Worm (Caenorhabditis elegans) whole organism, young adult: ENCODE measurements around the gene cgef-1.
"Not testable (repeated sequence)": the region's sequence is repeated elsewhere in the genome, so short reads cannot be mapped to it uniquely, and the experiment has no call there.

ENCODE experiments used
- B0261.1 ChIP-seq: sonication (generic microtip); optimal IDR thresholded peaks from 2 replicates; lab custom pipeline; 2016; ENCODE audit warnings: mild to moderate bottlenecking, missing genetic modification characterization, moderate library complexity, missing compliant biosample characterization
- D2030.7 ChIP-seq: fragments of 200-800 bp; sonication (Bioruptor generic); IDR thresholded peaks from 2 replicates; pipeline ENCODE4 v1.3.6; 2022; ENCODE audit warnings: missing genetic modification reagents, missing genetic modification characterization, missing compliant biosample characterization
- F23B12.7 ChIP-seq: sonication (generic microtip); optimal IDR thresholded peaks from 2 replicates; lab custom pipeline; 2017; ENCODE audit warnings: missing genetic modification characterization, mild to moderate bottlenecking, missing compliant biosample characterization, antibody characterized with exemption, moderate library complexity; ENCODE audit not compliant: insufficient read depth
- F49E8.2 ChIP-seq: sonication (generic microtip); optimal IDR thresholded peaks from 3 replicates; lab custom pipeline; 2017; ENCODE audit warnings: missing genetic modification characterization, mild to moderate bottlenecking, missing compliant biosample characterization, antibody characterized with exemption, moderate library complexity; ENCODE audit not compliant: insufficient read depth
- F57C9.4 ChIP-seq: sonication (generic microtip); optimal IDR thresholded peaks from 2 replicates; lab custom pipeline; 2017; ENCODE audit warnings: mild to moderate bottlenecking, missing genetic modification characterization, missing compliant biosample characterization
- Y53G8AR.9 ChIP-seq: fragments of 200-800 bp; sonication (Bioruptor generic); conservative IDR thresholded peaks from 2 replicates; pipeline ENCODE4 v1.3.6; 2022; ENCODE audit warnings: missing genetic modification reagents, missing genetic modification characterization, missing compliant biosample characterization
- Y56A3A.18 ChIP-seq: fragments of 200-800 bp; sonication (Bioruptor generic); IDR thresholded peaks from 2 replicates; pipeline ENCODE4 v1.3.6; 2022; ENCODE audit warnings: missing genetic modification reagents, missing genetic modification characterization, missing compliant biosample characterization
- athp-1 ChIP-seq: sonication (generic microtip); optimal IDR thresholded peaks from 2 replicates; lab custom pipeline; 2017; ENCODE audit warnings: mild to moderate bottlenecking, missing genetic modification characterization, missing compliant biosample characterization
- cebp-1 ChIP-seq, 2 experiments: fragments of 200-800 bp in 1 of 2; sonication (Bioruptor generic) in 1 of 2; sonication (generic microtip) in 1 of 2; IDR thresholded peaks in 1 of 2; optimal IDR thresholded peaks in 1 of 2; 2 replicates each; pipeline versions ENCODE4 v1.3.6 to Lab custom; 2017 to 2022; ENCODE audit warnings: missing compliant biosample characterization in 2 of 2, missing genetic modification characterization in 2 of 2, mild to moderate bottlenecking in 1 of 2, missing genetic modification reagents in 1 of 2, moderate library complexity in 1 of 2
- cebp-2 ChIP-seq: fragments of 200-800 bp; sonication (Bioruptor generic); IDR thresholded peaks from 2 replicates; pipeline ENCODE4 v1.3.6; 2022; ENCODE audit warnings: missing genetic modification characterization, missing compliant biosample characterization
- ceh-40 ChIP-seq: fragments of 200-800 bp; sonication (Bioruptor generic); IDR thresholded peaks from 2 replicates; pipeline ENCODE4 v1.3.6; 2022; ENCODE audit warnings: missing genetic modification characterization, missing compliant biosample characterization
- ceh-58 ChIP-seq: fragments of 200-800 bp; sonication (Bioruptor generic); IDR thresholded peaks from 2 replicates; pipeline ENCODE4 v1.3.6; 2022; ENCODE audit warnings: missing genetic modification characterization, missing compliant biosample characterization
- die-1 ChIP-seq: sonication (generic microtip); optimal IDR thresholded peaks from 2 replicates; lab custom pipeline; 2016; ENCODE audit warnings: missing genotype, mild to moderate bottlenecking, missing genetic modification characterization, missing compliant biosample characterization
- dox-1 ChIP-seq: fragments of 200-800 bp; sonication (Bioruptor generic); IDR thresholded peaks from 2 replicates; pipeline ENCODE4 v1.3.6; 2022; ENCODE audit warnings: missing genetic modification reagents, missing genetic modification characterization, missing compliant biosample characterization
- ekl-4 ChIP-seq: fragments of 200-800 bp; sonication (Bioruptor generic); IDR thresholded peaks from 2 replicates; pipeline ENCODE4 v1.3.6; 2022; ENCODE audit warnings: missing genetic modification reagents, missing genetic modification characterization, missing compliant biosample characterization
- gei-17 ChIP-seq: fragments of 200-800 bp; sonication (Bioruptor generic); optimal IDR thresholded peaks from 2 replicates; lab custom pipeline; 2018; ENCODE audit warnings: mild to moderate bottlenecking, missing genetic modification characterization, missing compliant biosample characterization
- hmg-1.2 ChIP-seq: fragments of 200-800 bp; sonication (Bioruptor generic); IDR thresholded peaks from 2 replicates; pipeline ENCODE4 v1.3.6; 2022; ENCODE audit warnings: missing genetic modification reagents, missing genetic modification characterization, missing compliant biosample characterization
- hmg-20 ChIP-seq: fragments of 200-800 bp; sonication (Bioruptor generic); IDR thresholded peaks from 2 replicates; pipeline ENCODE4 v1.3.6; 2022; ENCODE audit warnings: missing genetic modification reagents, missing genetic modification characterization, missing compliant biosample characterization
- lin-26 ChIP-seq: fragments of 200-800 bp; sonication (Bioruptor generic); IDR thresholded peaks from 2 replicates; pipeline ENCODE4 v1.3.6; 2022; ENCODE audit warnings: missing genetic modification reagents, missing genetic modification characterization, missing compliant biosample characterization
- lin-35 ChIP-seq, 3 experiments: fragments of 150-350 bp in 2 of 3; sonication (generic microtip) in 1 of 3; optimal IDR thresholded peaks; 2 replicates each; lab custom pipeline; 2014 to 2018; ENCODE audit warnings: missing biosample characterization in 3 of 3, missing genetic modification characterization in 3 of 3, missing genetic modification reagents in 3 of 3
- lin-40 ChIP-seq: sonication (generic microtip); optimal IDR thresholded peaks from 2 replicates; lab custom pipeline; 2016; ENCODE audit warnings: missing genetic modification characterization, mild to moderate bottlenecking, missing compliant biosample characterization, missing genotype, missing genetic modification reagents
- lsy-27 ChIP-seq: sonication (generic microtip); optimal IDR thresholded peaks from 2 replicates; lab custom pipeline; 2017; ENCODE audit warnings: missing genetic modification characterization, mild to moderate bottlenecking, missing compliant biosample characterization, antibody characterized with exemption, missing genotype, borderline replicate concordance; ENCODE audit not compliant: insufficient read depth
- madf-3 ChIP-seq: fragments of 200-800 bp; sonication (Bioruptor generic); IDR thresholded peaks from 2 replicates; pipeline ENCODE4 v1.3.6; 2022; ENCODE audit warnings: missing genetic modification reagents, missing genetic modification characterization, missing compliant biosample characterization
- madf-6 ChIP-seq: fragments of 200-800 bp; sonication (Bioruptor generic); IDR thresholded peaks from 2 replicates; pipeline ENCODE4 v1.3.6; 2022; ENCODE audit warnings: missing genetic modification reagents, missing genetic modification characterization, missing compliant biosample characterization
- nfyb-1 ChIP-seq: fragments of 200-800 bp; sonication (Bioruptor generic); IDR thresholded peaks from 2 replicates; pipeline ENCODE4 v1.3.6; 2022; ENCODE audit warnings: missing genetic modification reagents, missing genetic modification characterization, missing compliant biosample characterization
- nhr-80 ChIP-seq: sonication (generic microtip); optimal IDR thresholded peaks from 2 replicates; lab custom pipeline; 2016; ENCODE audit warnings: missing genetic modification characterization, missing compliant biosample characterization
- pbrm-1 ChIP-seq: fragments of 200-800 bp; sonication (Bioruptor generic); IDR thresholded peaks from 2 replicates; pipeline ENCODE4 v1.3.6; 2022; ENCODE audit warnings: missing genetic modification reagents, missing genetic modification characterization, missing compliant biosample characterization
- rcor-1 ChIP-seq: fragments of 200-800 bp; sonication (Bioruptor generic); IDR thresholded peaks from 2 replicates; pipeline ENCODE4 v1.3.6; 2022; ENCODE audit warnings: missing genetic modification reagents, missing genetic modification characterization, missing compliant biosample characterization
- rpc-1 ChIP-seq, 2 experiments: fragments of 150-350 bp in 1 of 2; sonication (generic microtip) in 1 of 2; optimal IDR thresholded peaks; 2 replicates each; lab custom pipeline; 2014 to 2018; ENCODE audit warnings: missing biosample characterization in 1 of 2, missing genetic modification characterization in 1 of 2, missing genetic modification reagents in 1 of 2, missing genotype in 1 of 2
- tbp1 ChIP-seq: fragments of 200-800 bp; sonication (Bioruptor generic); optimal IDR thresholded peaks from 2 replicates; lab custom pipeline; 2018; ENCODE audit warnings: mild to moderate bottlenecking, missing genetic modification characterization, missing compliant biosample characterization
- tlf-1 ChIP-seq: fragments of 200-800 bp; sonication (Bioruptor generic); optimal IDR thresholded peaks from 2 replicates; lab custom pipeline; 2018; ENCODE audit warnings: mild to moderate bottlenecking, missing genetic modification characterization, missing compliant biosample characterization
- zfh-2 ChIP-seq: fragments of 200-800 bp; sonication (Bioruptor generic); conservative IDR thresholded peaks from 2 replicates; pipeline ENCODE4 v1.3.6; 2022; ENCODE audit warnings: missing genetic modification reagents, missing genetic modification characterization, missing compliant biosample characterization
- ztf-18 ChIP-seq: sonication (generic microtip); optimal IDR thresholded peaks from 2 replicates; lab custom pipeline; 2016; ENCODE audit warnings: missing genotype, mild to moderate bottlenecking, missing genetic modification characterization, missing compliant biosample characterization
- ztf-25 ChIP-seq: fragments of 200-800 bp; sonication (Bioruptor generic); IDR thresholded peaks from 2 replicates; pipeline ENCODE4 v1.3.6; 2022; ENCODE audit warnings: missing genetic modification reagents, missing genetic modification characterization, missing compliant biosample characterization

cgef-1 gene

DNA sequence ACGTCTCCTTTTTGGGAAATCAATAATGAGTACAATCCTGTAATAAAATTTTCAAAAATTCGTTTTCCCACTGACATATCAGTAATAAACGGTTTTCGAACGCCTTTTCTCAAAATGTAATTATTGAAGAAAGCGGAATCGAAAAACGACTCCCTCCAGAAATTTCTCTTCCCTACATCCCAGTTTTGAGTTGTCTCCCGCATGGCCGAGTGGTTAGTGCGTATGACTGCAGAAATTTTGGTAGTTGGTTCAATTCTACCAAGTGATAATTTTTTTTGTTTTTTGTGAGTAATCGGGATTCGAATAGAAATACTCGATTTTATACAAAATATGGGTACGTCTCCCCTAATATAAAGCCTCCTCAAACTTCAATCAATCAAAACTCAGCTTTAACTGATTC, 29.8 kb downstream of the cgef-1 start:
- peak; percentile 85 for TF ChIP-seq Y56A3A.18
- peak; percentile 33; the same call in 1 of the 2 replicates for TF ChIP-seq D2030.7 (GFP tag; lab: Robert Waterston, UW)
- TF ChIP-seq Y53G8AR.9 (GFP tag; lab: Robert Waterston, UW), result 0 out of 2 replicates have a peak, but pooled peaks have one; percentile 17
- TF ChIP-seq hmg-20 (GFP tag; lab: Robert Waterston, UW), result peak; percentile 58; the same call in 1 of the 2 replicates
- peak; percentile 52 for TF ChIP-seq B0261.1 (tag; lab: Kevin White, UChicago)
- peak; percentile 78 for TF ChIP-seq ztf-25 (GFP tag; lab: Robert Waterston, UW)
- 0 out of 2 replicates have a peak, but pooled peaks have one; percentile 47 for TF ChIP-seq cebp-2 (GFP tag; lab: Robert Waterston, UW)
- TF ChIP-seq ekl-4 (GFP tag; lab: Robert Waterston, UW), result peak; percentile 66
- TF ChIP-seq hmg-1.2 (GFP tag; lab: Robert Waterston, UW), result peak; percentile 64
- TF ChIP-seq rpc-1 (optimal IDR thresholded peaks at IDR 0.05; lab: Kevin White, UChicago), result not testable (repeated sequence)
- TF ChIP-seq rpc-1 (tag; optimal IDR thresholded peaks at IDR 0.05; lab: Kevin White, UChicago), result peak; percentile 34
- TF ChIP-seq lin-26, result peak; percentile 83
- TF ChIP-seq nfyb-1 (GFP tag; lab: Robert Waterston, UW), result peak; percentile 64; the same call in 1 of the 2 replicates
- TF ChIP-seq dox-1 (GFP tag; lab: Robert Waterston, UW), result peak; percentile 72
- 0 out of 2 replicates have a peak, but pooled peaks have one; percentile 10 for TF ChIP-seq madf-3
- 0 out of 2 replicates have a peak, but pooled peaks have one; percentile 56 for TF ChIP-seq madf-6 (GFP tag; lab: Robert Waterston, UW)
- TF ChIP-seq tbp1 (GFP tag; lab: Kevin White, UChicago), result peak; percentile 81
- 0 out of 2 replicates have a peak, but pooled peaks have one; percentile 23 for TF ChIP-seq ceh-40
- peak; percentile 61; the same call in 1 of the 2 replicates for TF ChIP-seq pbrm-1 (GFP tag; lab: Robert Waterston, UW)

DNA sequence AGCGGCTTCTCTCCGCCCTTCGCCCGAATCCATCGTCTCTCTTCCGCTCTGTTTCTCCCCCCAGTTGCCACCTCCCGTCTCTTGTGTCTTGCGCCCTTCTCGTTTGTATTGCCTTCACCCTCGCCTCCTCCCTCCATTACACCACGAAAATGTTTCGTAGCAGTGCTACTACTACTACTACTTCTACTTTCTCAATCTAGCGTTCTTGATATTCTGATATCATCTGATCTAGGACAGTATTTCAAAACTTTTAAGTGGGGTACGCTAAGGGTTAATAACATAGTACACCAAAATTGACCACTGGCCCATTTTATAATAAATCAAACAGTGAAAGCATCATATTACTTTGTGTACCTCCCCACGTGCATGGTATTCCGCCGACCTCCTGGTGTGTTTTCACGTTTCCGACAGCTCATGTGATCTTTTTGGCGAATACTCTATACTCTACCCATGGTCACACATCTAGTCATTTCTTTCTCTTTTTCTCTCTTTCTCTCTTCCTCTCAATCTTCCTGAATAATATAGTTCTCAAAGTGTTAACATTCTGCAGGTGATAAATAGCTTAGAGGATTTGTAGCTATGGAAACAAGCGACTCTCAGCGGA, 30.8 kb downstream of the cgef-1 start, which contains the start of gene C14A11.2:
C14A11.2 (plus strand) TSS at position 551 of the 604 bp plus-strand sequence.
- no peak for TF ChIP-seq lin-35 (GFP tag; optimal IDR thresholded peaks at IDR 0.05; lab: Kevin White, UChicago)
- no peak for TF ChIP-seq ceh-58 (GFP tag; lab: Robert Waterston, UW)
- TF ChIP-seq gei-17 (GFP tag; lab: Kevin White, UChicago), result no peak
- TF ChIP-seq cebp-1 (GFP tag; IDR thresholded peaks at IDR 0.05; lab: Robert Waterston, UW), result no peak
- TF ChIP-seq cebp-1 (tag; optimal IDR thresholded peaks at IDR 0.05; lab: Kevin White, UChicago), result no peak
- no peak for TF ChIP-seq zfh-2 (GFP tag; lab: Robert Waterston, UW)
- TF ChIP-seq lsy-27, result no peak
- TF ChIP-seq nhr-80 (tag; lab: Kevin White, UChicago), result no peak
- no peak for TF ChIP-seq die-1 (tag; lab: Kevin White, UChicago)
- no peak for TF ChIP-seq athp-1 (tag; lab: Kevin White, UChicago)
- no peak for TF ChIP-seq F57C9.4 (tag; lab: Kevin White, UChicago)
- TF ChIP-seq tbp1 (GFP tag; lab: Kevin White, UChicago), result no peak
- TF ChIP-seq lin-40 (tag; lab: Kevin White, UChicago), result no peak
- TF ChIP-seq F23B12.7 (tag; lab: Kevin White, UChicago), result no peak
- TF ChIP-seq cebp-2 (GFP tag; lab: Robert Waterston, UW), result no peak
- TF ChIP-seq F49E8.2, result no peak
- TF ChIP-seq, all 124 proteins: peak for 0

DNA sequence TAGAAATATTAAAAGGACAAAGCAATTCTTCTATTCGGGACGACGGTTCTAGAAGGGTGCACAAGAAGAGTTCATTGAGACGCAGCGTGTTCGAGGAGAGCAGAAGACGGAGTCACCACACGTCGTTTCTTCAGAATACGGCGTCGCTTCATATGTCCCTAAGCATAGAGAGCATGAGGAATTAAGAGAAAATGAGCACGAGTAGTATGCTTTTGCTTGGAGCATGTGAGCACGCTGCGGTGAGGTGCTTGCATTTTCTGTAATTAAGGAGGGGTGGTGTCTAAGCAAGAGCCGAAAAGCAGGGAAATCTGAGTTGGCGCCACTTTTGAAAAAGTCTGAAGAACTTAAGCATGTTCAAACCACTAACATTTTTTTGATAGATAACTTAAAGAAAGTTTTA, 35.5 kb downstream of the cgef-1 start, which contains the start of gene C14A11.5:
C14A11.5 (minus strand) TSS at position 139 of the 400 bp plus-strand sequence.
- TF ChIP-seq rcor-1 (GFP tag; lab: Robert Waterston, UW), result no peak
- no peak for TF ChIP-seq gei-17 (GFP tag; lab: Kevin White, UChicago)
- peak; percentile 18 for TF ChIP-seq ztf-18
- no peak for TF ChIP-seq lin-35 (GFP tag; optimal IDR thresholded peaks at IDR 0.05; lab: Kevin White, UChicago)
- no peak for TF ChIP-seq tlf-1 (GFP tag; lab: Kevin White, UChicago)
- TF ChIP-seq ekl-4 (GFP tag; lab: Robert Waterston, UW), result no peak
